Worm (Caenorhabditis elegans): ENCODE measurements around the gene C09B8.8.

ce11 chrX:6041094-6041441 is 25.8 kb downstream of the C09B8.8 start:
- TF ChIP-seq egl-5 (tag; optimal IDR thresholded peaks at IDR 0.05) (no peak), ceh-9 (tag; optimal IDR thresholded peaks at IDR 0.05) (no peak), nhr-28 (tag; optimal IDR thresholded peaks at IDR 0.05) (no peak), ceh-82 (tag; optimal IDR thresholded peaks at IDR 0.05) (no peak), nhr-237 (tag; optimal IDR thresholded peaks at IDR 0.05) (no peak), ztf-11 (tag; optimal IDR thresholded peaks at IDR 0.05) (no peak), lin-15B (tag; optimal IDR thresholded peaks at IDR 0.05) (no peak), nhr-77 (tag; optimal IDR thresholded peaks at IDR 0.05) (no peak), nhr-67 (tag; optimal IDR thresholded peaks at IDR 0.05) (no peak)
